Worm (Caenorhabditis elegans) whole organism, L2 larva: Measurements from ENCODE around the gene nhr-39.
A peak's percentile ranks its signal among the peaks of the same experiment; 100 is the strongest.

Experiments used
- C34F6.9 ChIP-seq: fragments of 150-350 bp; optimal IDR thresholded peaks from 2 replicates; lab custom pipeline; 2014; ENCODE audit warnings: missing biosample characterization, missing genetic modification characterization
- F13H6.1 ChIP-seq: sonication (generic microtip); optimal IDR thresholded peaks from 2 replicates; lab custom pipeline; 2016; ENCODE audit warnings: missing genetic modification characterization, missing compliant biosample characterization
- R02D3.7 ChIP-seq: fragments of 150-350 bp; optimal IDR thresholded peaks from 2 replicates; lab custom pipeline; 2014; ENCODE audit warnings: missing biosample characterization, missing genetic modification characterization
- Y55F3AM.14 ChIP-seq: fragments of 200-800 bp; sonication (Bioruptor generic); optimal IDR thresholded peaks from 2 replicates; lab custom pipeline; 2018; ENCODE audit warnings: mild to moderate bottlenecking, missing genetic modification characterization, missing compliant biosample characterization
- ZK546.5 ChIP-seq: sonication (generic microtip); optimal IDR thresholded peaks from 2 replicates; lab custom pipeline; 2017; ENCODE audit warnings: missing biosample characterization, missing genetic modification characterization
- alr-1 ChIP-seq: fragments of 150-350 bp; optimal IDR thresholded peaks from 2 replicates; lab custom pipeline; 2014; ENCODE audit warnings: missing biosample characterization, missing genetic modification characterization
- aly-2 ChIP-seq: fragments of 150-350 bp; optimal IDR thresholded peaks from 2 replicates; lab custom pipeline; 2014; ENCODE audit warnings: missing biosample characterization, missing genetic modification characterization
- ama-1 ChIP-seq: fragments of 150-350 bp; optimal IDR thresholded peaks from 2 replicates; lab custom pipeline; 2018; ENCODE audit warnings: inconsistent platforms
- blmp-1 ChIP-seq: sonication (generic microtip); optimal IDR thresholded peaks from 2 replicates; lab custom pipeline; 2017; ENCODE audit warnings: missing genetic modification characterization, mild to moderate bottlenecking, missing compliant biosample characterization, antibody characterized with exemption, moderate library complexity; ENCODE audit not compliant: insufficient read depth
- ceh-16 ChIP-seq: fragments of 150-350 bp; optimal IDR thresholded peaks from 2 replicates; lab custom pipeline; 2014; ENCODE audit warnings: missing biosample characterization, missing genetic modification characterization
- ceh-82 ChIP-seq: fragments of 150-350 bp; optimal IDR thresholded peaks from 2 replicates; lab custom pipeline; 2014; ENCODE audit warnings: missing biosample characterization, missing genetic modification characterization
- crh-2 ChIP-seq: sonication (generic microtip); optimal IDR thresholded peaks from 2 replicates; lab custom pipeline; 2017; ENCODE audit warnings: missing biosample characterization, missing genetic modification characterization
- dmd-4 ChIP-seq: sonication (generic microtip); optimal IDR thresholded peaks from 2 replicates; lab custom pipeline; 2017; ENCODE audit warnings: missing biosample characterization, missing genetic modification characterization
- egl-27 ChIP-seq: sonication (generic microtip); optimal IDR thresholded peaks from 3 replicates; lab custom pipeline; 2017; ENCODE audit warnings: missing biosample characterization, missing genetic modification reagents, missing genetic modification characterization
- elt-1 ChIP-seq: fragments of 150-350 bp; optimal IDR thresholded peaks from 2 replicates; lab custom pipeline; 2014; ENCODE audit warnings: missing biosample characterization, missing genetic modification characterization
- elt-3 ChIP-seq: sonication (generic microtip); optimal IDR thresholded peaks from 2 replicates; lab custom pipeline; 2017; ENCODE audit warnings: missing biosample characterization, missing genetic modification characterization
- fos-1 ChIP-seq: fragments of 150-350 bp; optimal IDR thresholded peaks from 2 replicates; lab custom pipeline; 2014; ENCODE audit warnings: missing biosample characterization, missing genetic modification characterization
- gmeb-1 ChIP-seq: fragments of 150-350 bp; optimal IDR thresholded peaks from 2 replicates; lab custom pipeline; 2014; ENCODE audit warnings: missing biosample characterization, missing genetic modification characterization
- lin-11 ChIP-seq: fragments of 150-350 bp; sonication (generic microtip); optimal IDR thresholded peaks from 2 replicates; lab custom pipeline; 2014; ENCODE audit warnings: missing biosample characterization, missing genetic modification characterization, inconsistent platforms, mixed read lengths
- lin-13 ChIP-seq: fragments of 150-350 bp; optimal IDR thresholded peaks from 2 replicates; lab custom pipeline; 2014; ENCODE audit warnings: missing biosample characterization, missing genetic modification reagents, missing genetic modification characterization
- lin-39 ChIP-seq: fragments of 150-350 bp; optimal IDR thresholded peaks from 2 replicates; lab custom pipeline; 2014; ENCODE audit warnings: missing biosample characterization, missing genetic modification reagents, missing genetic modification characterization
- lsy-2 ChIP-seq, 2 experiments: fragments of 150-350 bp in 1 of 2; sonication (generic microtip) in 1 of 2; optimal IDR thresholded peaks; 2 replicates each; lab custom pipeline; 2014 to 2017; ENCODE audit warnings: missing biosample characterization in 2 of 2, missing genetic modification characterization in 2 of 2
- mab-5 ChIP-seq: fragments of 150-350 bp; optimal IDR thresholded peaks from 2 replicates; lab custom pipeline; 2014; ENCODE audit warnings: missing biosample characterization, missing genetic modification characterization
- mbf-1 ChIP-seq: sonication (generic microtip); optimal IDR thresholded peaks from 2 replicates; lab custom pipeline; 2017; ENCODE audit warnings: missing biosample characterization, missing genetic modification characterization
- mdl-1 ChIP-seq, 2 experiments: fragments of 150-350 bp in 1 of 2; sonication (generic microtip) in 1 of 2; optimal IDR thresholded peaks; 2 replicates each; lab custom pipeline; 2017; ENCODE audit warnings: missing biosample characterization in 2 of 2, missing genetic modification characterization in 2 of 2
- nhr-10 ChIP-seq: sonication (generic microtip); optimal IDR thresholded peaks from 2 replicates; lab custom pipeline; 2017; ENCODE audit warnings: missing biosample characterization, missing genetic modification characterization
- nhr-11 ChIP-seq: fragments of 150-350 bp; optimal IDR thresholded peaks from 2 replicates; lab custom pipeline; 2014; ENCODE audit warnings: missing biosample characterization, missing genetic modification characterization
- nhr-12 ChIP-seq: fragments of 150-350 bp; optimal IDR thresholded peaks from 2 replicates; lab custom pipeline; 2014; ENCODE audit warnings: missing biosample characterization, missing genetic modification characterization
- nhr-129 ChIP-seq: fragments of 150-350 bp; optimal IDR thresholded peaks from 2 replicates; lab custom pipeline; 2014; ENCODE audit warnings: missing biosample characterization, missing genetic modification characterization
- nhr-21 ChIP-seq: fragments of 150-350 bp; optimal IDR thresholded peaks from 2 replicates; lab custom pipeline; 2014; ENCODE audit warnings: missing biosample characterization, missing genetic modification characterization
- nhr-23 ChIP-seq: fragments of 150-350 bp; optimal IDR thresholded peaks from 2 replicates; lab custom pipeline; 2014; ENCODE audit warnings: missing biosample characterization, missing genetic modification reagents, missing genetic modification characterization
- nhr-237 ChIP-seq: fragments of 150-350 bp; optimal IDR thresholded peaks from 2 replicates; lab custom pipeline; 2014; ENCODE audit warnings: missing biosample characterization, missing genetic modification characterization
- nhr-25 ChIP-seq: fragments of 150-350 bp; sonication (generic microtip); optimal IDR thresholded peaks from 3 replicates; lab custom pipeline; 2014; ENCODE audit warnings: missing biosample characterization, missing genetic modification characterization
- nhr-6 ChIP-seq: fragments of 150-350 bp; optimal IDR thresholded peaks from 2 replicates; lab custom pipeline; 2014; ENCODE audit warnings: missing biosample characterization, missing genetic modification characterization
- nhr-77 ChIP-seq: fragments of 150-350 bp; optimal IDR thresholded peaks from 2 replicates; lab custom pipeline; 2014; ENCODE audit warnings: missing biosample characterization, missing genetic modification characterization
- peb-1 ChIP-seq: fragments of 150-350 bp; optimal IDR thresholded peaks from 2 replicates; lab custom pipeline; 2014; ENCODE audit warnings: missing biosample characterization, missing genetic modification characterization
- sem-4 ChIP-seq: fragments of 150-350 bp; optimal IDR thresholded peaks from 2 replicates; lab custom pipeline; 2014; ENCODE audit warnings: missing biosample characterization, missing genetic modification reagents, missing genetic modification characterization
- skn-1 ChIP-seq: sonication (generic microtip); optimal IDR thresholded peaks from 2 replicates; lab custom pipeline; 2017; ENCODE audit warnings: missing biosample characterization, missing genetic modification characterization
- sma-3 ChIP-seq: sonication (generic microtip); optimal IDR thresholded peaks from 2 replicates; lab custom pipeline; 2016; ENCODE audit warnings: missing genetic modification reagents, missing genetic modification characterization, missing compliant biosample characterization
- sma-9 ChIP-seq, 2 experiments: fragments of 150-350 bp in 1 of 2; sonication (generic microtip) in 1 of 2; optimal IDR thresholded peaks; 2 replicates each; lab custom pipeline; 2014 to 2016; ENCODE audit warnings: missing genetic modification characterization in 2 of 2, mild to moderate bottlenecking in 1 of 2, missing biosample characterization in 1 of 2, missing compliant biosample characterization in 1 of 2, missing genetic modification reagents in 1 of 2, moderate library complexity in 1 of 2
- snpc-4 ChIP-seq: fragments of 150-350 bp; optimal IDR thresholded peaks from 2 replicates; lab custom pipeline; 2014; ENCODE audit warnings: missing biosample characterization, missing genetic modification characterization
- unc-39 ChIP-seq: fragments of 150-350 bp; optimal IDR thresholded peaks from 2 replicates; lab custom pipeline; 2014; ENCODE audit warnings: missing biosample characterization, missing genetic modification characterization
- unc-55 ChIP-seq: fragments of 150-350 bp; sonication (generic microtip); optimal IDR thresholded peaks from 3 replicates; lab custom pipeline; 2014; ENCODE audit warnings: missing biosample characterization, missing genetic modification reagents, missing genetic modification characterization
- unc-62 ChIP-seq: fragments of 150-350 bp; optimal IDR thresholded peaks from 2 replicates; lab custom pipeline; 2014; ENCODE audit warnings: missing biosample characterization, missing genetic modification reagents, missing genetic modification characterization
- zag-1 ChIP-seq: fragments of 150-350 bp; optimal IDR thresholded peaks from 2 replicates; lab custom pipeline; 2014; ENCODE audit warnings: missing biosample characterization, missing genetic modification characterization
- ztf-1 ChIP-seq: fragments of 200-800 bp; sonication (Bioruptor generic); conservative IDR thresholded peaks from 2 replicates; pipeline ENCODE4 v1.3.6; 2022; ENCODE audit warnings: missing genetic modification characterization, missing compliant biosample characterization
- ztf-11 ChIP-seq: sonication (generic microtip); optimal IDR thresholded peaks from 2 replicates; lab custom pipeline; 2017; ENCODE audit warnings: missing biosample characterization, missing genetic modification characterization
- ztf-4 ChIP-seq: fragments of 150-350 bp; optimal IDR thresholded peaks from 2 replicates; lab custom pipeline; 2014; ENCODE audit warnings: missing biosample characterization, missing genetic modification characterization

nhr-39 gene

ce11 chrV:9343629-9344624, 40.8 kb downstream of the nhr-39 start, which contains the start of gene tos-1 (continued):
- TF ChIP-seq ztf-11 (tag; lab: Kevin White, UChicago) (peak; percentile 32), nhr-12 (no peak), nhr-129 (peak; percentile 95), sma-9 (GFP tag; optimal IDR thresholded peaks at IDR 0.05; lab: Kevin White, UChicago) (peak; percentile 90), sma-9 (tag; optimal IDR thresholded peaks at IDR 0.05; lab: Kevin White, UChicago) (no peak), F13H6.1 (tag; lab: Kevin White, UChicago) (peak; percentile 99), snpc-4 (tag; lab: Kevin White, UChicago) (peak; percentile 50), fos-1 (tag; lab: Kevin White, UChicago) (peak; percentile 95), R02D3.7 (tag; lab: Kevin White, UChicago) (peak; percentile 64), ztf-4 (tag; lab: Kevin White, UChicago) (peak; percentile 91), mab-5 (peak; percentile 96), ztf-1 (GFP tag; lab: Robert Waterston, UW) (peak; percentile 94; the same call in 1 of the 2 replicates)

ce11 chrV:9346804-9347203, 43.7 kb downstream of the nhr-39 start, which contains the start of the genes K07B1.7 and try-5:
K07B1.7 (minus strand) TSS chrV:9346962.
try-5 (plus strand) TSS chrV:9347044.
- no peak for TF ChIP-seq ceh-16
- no peak for TF ChIP-seq Y55F3AM.14
- no peak for TF ChIP-seq unc-62 (GFP tag; lab: Kevin White, UChicago)
- peak; percentile 36 for TF ChIP-seq sma-3 (GFP tag; lab: Kevin White, UChicago)
- no peak for TF ChIP-seq aly-2 (tag; lab: Kevin White, UChicago)
- TF ChIP-seq nhr-11 (tag; lab: Kevin White, UChicago), result no peak
- peak; percentile 26 for TF ChIP-seq lin-13 (GFP tag; lab: Kevin White, UChicago)
- peak in 1 of 2 experiments; percentile 80 for TF ChIP-seq lsy-2 (tag; optimal IDR thresholded peaks at IDR 0.05; lab: Kevin White, UChicago)
- no peak for TF ChIP-seq sem-4 (tag; lab: Kevin White, UChicago)
- TF ChIP-seq sma-9 (GFP tag; optimal IDR thresholded peaks at IDR 0.05; lab: Kevin White, UChicago), result peak; percentile 18
- no peak for TF ChIP-seq sma-9 (tag; optimal IDR thresholded peaks at IDR 0.05; lab: Kevin White, UChicago)
- no peak for TF ChIP-seq skn-1 (tag; lab: Kevin White, UChicago)
- TF ChIP-seq unc-55, result peak; percentile 94
- peak; percentile 29 for TF ChIP-seq nhr-6 (tag; lab: Kevin White, UChicago)
- no peak for TF ChIP-seq mdl-1 (tag; optimal IDR thresholded peaks at IDR 0.05; lab: Kevin White, UChicago)
- peak; percentile 95 for TF ChIP-seq gmeb-1 (tag; lab: Kevin White, UChicago)
- no peak for TF ChIP-seq elt-1
- TF ChIP-seq fos-1 (tag; lab: Kevin White, UChicago), result peak; percentile 7
- TF ChIP-seq mbf-1 (tag; lab: Kevin White, UChicago), result no peak
- no peak for TF ChIP-seq elt-3 (tag; lab: Kevin White, UChicago)
- no peak for TF ChIP-seq lin-39 (tag; lab: Kevin White, UChicago)
- no peak for TF ChIP-seq dmd-4 (tag; lab: Kevin White, UChicago)
- no peak for TF ChIP-seq snpc-4 (tag; lab: Kevin White, UChicago)
- no peak for TF ChIP-seq nhr-12
- TF ChIP-seq zag-1 (tag; lab: Kevin White, UChicago), result no peak
- TF ChIP-seq C34F6.9, result peak; percentile 83
- no peak for TF ChIP-seq peb-1 (tag; lab: Kevin White, UChicago)
- TF ChIP-seq nhr-23, result no peak
- TF ChIP-seq nhr-129, result peak; percentile 79
- no peak for TF ChIP-seq ztf-4 (tag; lab: Kevin White, UChicago)
- TF ChIP-seq R02D3.7 (tag; lab: Kevin White, UChicago), result peak; percentile 88
- TF ChIP-seq F13H6.1 (tag; lab: Kevin White, UChicago), result no peak
- TF ChIP-seq lin-11 (tag; lab: Kevin White, UChicago), result no peak
- TF ChIP-seq ztf-11 (tag; lab: Kevin White, UChicago), result no peak
- TF ChIP-seq ceh-82 (tag; lab: Kevin White, UChicago), result no peak
- TF ChIP-seq mab-5, result no peak
- no peak for TF ChIP-seq nhr-77 (tag; lab: Kevin White, UChicago)
- no peak for TF ChIP-seq ztf-1 (GFP tag; lab: Robert Waterston, UW)
- no peak for TF ChIP-seq nhr-10 (tag; lab: Kevin White, UChicago)
- no peak for TF ChIP-seq ZK546.5
- TF ChIP-seq egl-27 (tag; lab: Kevin White, UChicago), result peak; percentile 29
- peak; percentile 64 for TF ChIP-seq ama-1
- TF ChIP-seq unc-39, result no peak
- TF ChIP-seq alr-1 (tag; lab: Kevin White, UChicago), result no peak
- no peak for TF ChIP-seq blmp-1 (tag; lab: Kevin White, UChicago)
- peak; percentile 57 for TF ChIP-seq nhr-21 (tag; lab: Kevin White, UChicago)
- TF ChIP-seq nhr-25, result no peak
- peak; percentile 53 for TF ChIP-seq crh-2 (tag; lab: Kevin White, UChicago)
- TF ChIP-seq nhr-237, result no peak
